Fruit fly (Drosophila melanogaster): ENCODE results near the gene CG14985.
A peak's percentile ranks its signal among the peaks of the same experiment; 100 is the strongest.

Gene CG14985

DNA sequence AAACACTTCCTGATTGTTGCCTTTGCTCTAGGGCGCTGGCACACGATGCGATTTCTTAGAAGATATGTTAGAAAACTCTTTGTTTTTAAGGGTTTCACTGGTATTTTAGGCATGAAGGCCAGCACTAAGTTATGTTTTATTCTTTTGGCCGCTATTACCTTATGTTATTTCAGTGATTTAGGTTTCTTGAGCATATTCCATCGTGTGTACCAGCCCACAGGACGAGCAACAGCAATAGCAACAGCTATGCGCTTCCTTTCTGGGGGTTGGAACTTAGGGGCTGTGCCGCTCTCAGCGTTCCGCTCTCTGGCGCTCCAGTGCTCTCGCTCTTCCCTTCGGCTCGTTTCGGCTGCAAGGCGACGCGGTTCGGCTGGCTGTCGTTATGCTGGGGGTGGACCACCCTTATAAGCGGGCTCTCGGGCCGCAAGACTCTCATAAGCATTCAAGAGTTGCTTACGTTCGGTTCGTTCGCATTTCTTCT is 19.8 kb upstream of the CG14985 start, which contains the start of gene scrt (continued):
- TF ChIP-seq fd96Cb (tag; optimal IDR thresholded peaks at IDR 0.05) (peak; percentile 25), CG17186 (GFP tag; optimal IDR thresholded peaks at IDR 0.05) (no peak), ems (GFP tag; optimal IDR thresholded peaks at IDR 0.05) (no peak), CG6175 (GFP tag; IDR thresholded peaks at IDR 0.05) (no peak), CG2120 (GFP tag; optimal IDR thresholded peaks at IDR 0.05) (peak; percentile 53), CG17568 (GFP tag; optimal IDR thresholded peaks at IDR 0.05) (no peak), CG13775 (GFP tag; optimal IDR thresholded peaks at IDR 0.05) (peak; percentile 86), peb (GFP tag; IDR thresholded peaks at IDR 0.05) (peak; percentile 53; the same call in 1 of the 2 replicates), gsb-n (tag; optimal IDR thresholded peaks at IDR 0.05) (no peak), Sox102F (GFP tag; optimal IDR thresholded peaks at IDR 0.05) (peak; percentile 65), D (optimal IDR thresholded peaks at IDR 0.05) (peak; percentile 55), D (GFP tag; optimal IDR thresholded peaks at IDR 0.05) (peak; percentile 57), kah (GFP tag; optimal IDR thresholded peaks at IDR 0.05) (no peak), dan (GFP tag; IDR thresholded peaks at IDR 0.05) (no peak), CG13123 (GFP tag; optimal IDR thresholded peaks at IDR 0.05) (no peak), CG43689 (GFP tag; IDR thresholded peaks at IDR 0.05) (no peak), da (GFP tag; optimal IDR thresholded peaks at IDR 0.05) (no peak), Hr78 (GFP tag; optimal IDR thresholded peaks at IDR 0.05) (no peak), Hr3 (GFP tag; optimal IDR thresholded peaks at IDR 0.05) (peak; percentile 20), scrt (GFP tag; optimal IDR thresholded peaks at IDR 0.05) (peak; percentile 100), Lim3 (GFP tag; IDR thresholded peaks at IDR 0.05) (0 out of 2 replicates have a peak, but pooled peaks have one; percentile 32), kni (GFP tag; optimal IDR thresholded peaks at IDR 0.05) (peak; percentile 41), CG3065 (GFP tag; optimal IDR thresholded peaks at IDR 0.05) (no peak), hbn (GFP tag; IDR thresholded peaks at IDR 0.05; ENCODE audit: partially characterized antibody) (no peak), pnt (GFP tag; optimal IDR thresholded peaks at IDR 0.05) (no peak), CG13287 (GFP tag; IDR thresholded peaks at IDR 0.05; ENCODE audit: partially characterized antibody) (peak; percentile 66), CG10209 (GFP tag; optimal IDR thresholded peaks at IDR 0.05) (peak; percentile 29), odd (GFP tag; optimal IDR thresholded peaks at IDR 0.05) (no peak), CG6272 (GFP tag; IDR thresholded peaks at IDR 0.05) (no peak), tin (GFP tag; optimal IDR thresholded peaks at IDR 0.05) (peak; percentile 9), gce (GFP tag; IDR thresholded peaks at IDR 0.05) (0 out of 3 replicates have a peak, but pooled peaks have one; percentile 21), CG11093 (GFP tag; IDR thresholded peaks at IDR 0.05) (no peak), grn (GFP tag; optimal IDR thresholded peaks at IDR 0.05) (no peak), psq (GFP tag; optimal IDR thresholded peaks at IDR 0.05) (no peak), CG8478 (optimal IDR thresholded peaks at IDR 0.05) (no peak), CG9932 (GFP tag; IDR thresholded peaks at IDR 0.05) (no peak), luna (GFP tag; optimal IDR thresholded peaks at IDR 0.05) (no peak), wor (GFP tag; IDR thresholded peaks at IDR 0.05) (0 out of 2 replicates have a peak, but pooled peaks have one; percentile 17), pum (GFP tag; optimal IDR thresholded peaks at IDR 0.05) (no peak), bcd (GFP tag; optimal IDR thresholded peaks at IDR 0.05) (peak; percentile 33), tap (tag; optimal IDR thresholded peaks at IDR 0.05) (no peak), D19A (tag; optimal IDR thresholded peaks at IDR 0.05) (peak; percentile 12), ssp (GFP tag; IDR thresholded peaks at IDR 0.05) (no peak), CG14965 (GFP tag; optimal IDR thresholded peaks at IDR 0.05; ENCODE audit: borderline replicate concordance) (no peak), sens-2 (GFP tag; IDR thresholded peaks at IDR 0.05) (no peak), GATAe (GFP tag; conservative IDR thresholded peaks at IDR 0.05) (no peak), prd (optimal IDR thresholded peaks at IDR 0.05) (no peak), prd (GFP tag; IDR thresholded peaks at IDR 0.05) (peak; percentile 69; the same call in 2 of the 3 replicates), Usf (GFP tag; optimal IDR thresholded peaks at IDR 0.05) (no peak), klu (GFP tag; IDR thresholded peaks at IDR 0.05) (no peak), CG17829 (tag; optimal IDR thresholded peaks at IDR 0.05) (peak; percentile 66), CG33557 (GFP tag; optimal IDR thresholded peaks at IDR 0.05) (peak; percentile 27)

Data from whole organism, embryonic.